Fruit fly (Drosophila melanogaster) whole organism, prepupa: ENCODE measurements around the gene TbCMF46.

Experiments used
- Blimp-1 ChIP-seq: fragments of 200-800 bp; sonication (Bioruptor generic); optimal IDR thresholded peaks from 3 replicates; lab custom pipeline; 2017; ENCODE audit warnings: missing biosample characterization, missing genetic modification characterization, mild to moderate bottlenecking, moderate library complexity, missing genetic modification reagents
- CG11902 ChIP-seq: fragments of 200-800 bp; sonication (Bioruptor generic); optimal IDR thresholded peaks from 3 replicates; lab custom pipeline; 2016; ENCODE audit warnings: missing biosample characterization, missing genetic modification characterization
- CG1621 ChIP-seq: fragments of 200-800 bp; sonication (Bioruptor generic); optimal IDR thresholded peaks from 3 replicates; lab custom pipeline; 2018; ENCODE audit warnings: missing biosample characterization, mild to moderate bottlenecking, missing genetic modification characterization
- CG8119 ChIP-seq: fragments of 200-800 bp; sonication (Bioruptor generic); IDR thresholded peaks from 3 replicates; pipeline ENCODE4 v1.3.6; 2022; ENCODE audit warnings: missing biosample characterization, missing genetic modification characterization
- CG8319 ChIP-seq: fragments of 200-800 bp; sonication (Bioruptor generic); optimal IDR thresholded peaks from 3 replicates; lab custom pipeline; 2016; ENCODE audit warnings: missing biosample characterization, missing genetic modification characterization
- Gug ChIP-seq: fragments of 200-800 bp; sonication (Bioruptor generic); IDR thresholded peaks from 2 replicates; pipeline ENCODE4 v1.3.6; 2022; ENCODE audit warnings: missing biosample characterization, missing genetic modification characterization
- Hr38 ChIP-seq: sonication (Bioruptor generic); optimal IDR thresholded peaks from 2 replicates; lab custom pipeline; 2016; ENCODE audit warnings: missing biosample characterization, missing genetic modification characterization
- Hr4 ChIP-seq: fragments of 200-800 bp; sonication (Bioruptor generic); optimal IDR thresholded peaks from 3 replicates; lab custom pipeline; 2016; ENCODE audit warnings: missing biosample characterization, missing genetic modification characterization
- Sox14 ChIP-seq: fragments of 200-800 bp; sonication (Bioruptor generic); optimal IDR thresholded peaks from 3 replicates; lab custom pipeline; 2016; ENCODE audit warnings: missing biosample characterization, missing genetic modification characterization
- achi ChIP-seq: fragments of 200-800 bp; sonication (Bioruptor generic); optimal IDR thresholded peaks from 3 replicates; lab custom pipeline; 2016; ENCODE audit warnings: missing biosample characterization, missing genetic modification characterization
- cyc ChIP-seq: fragments of 200-800 bp; sonication (Bioruptor generic); optimal IDR thresholded peaks from 3 replicates; lab custom pipeline; 2016; ENCODE audit warnings: missing biosample characterization, missing genetic modification characterization
- dac ChIP-seq: fragments of 200-800 bp; sonication (Bioruptor generic); optimal IDR thresholded peaks from 2 replicates; lab custom pipeline; 2017; ENCODE audit warnings: missing biosample characterization, mild to moderate bottlenecking, missing genetic modification characterization
- dsx ChIP-seq: fragments of 200-800 bp; optimal IDR thresholded peaks from 3 replicates; lab custom pipeline; 2019; ENCODE audit warnings: missing biosample characterization, mild to moderate bottlenecking, missing genetic modification characterization, moderate library complexity; ENCODE audit not compliant: poor library complexity, severe bottlenecking
- pdm3 ChIP-seq: fragments of 200-800 bp; sonication (Bioruptor generic); optimal IDR thresholded peaks from 3 replicates; lab custom pipeline; 2016; ENCODE audit warnings: missing biosample characterization, missing genetic modification characterization

dm6 chr2L:9908468-9908967 is 16.1 kb downstream of the TbCMF46 start, which contains the start of gene CG13124:
- TF ChIP-seq pdm3 (GFP tag; lab: Kevin White, UChicago) = peak; percentile 6
- peak; percentile 25; the same call in 1 of the 3 replicates for TF ChIP-seq CG8119 (GFP tag; lab: Robert Waterston, UW)
- TF ChIP-seq Blimp-1 (GFP tag; lab: Kevin White, UChicago) = no peak
- no peak for TF ChIP-seq dsx
- TF ChIP-seq CG11902 (GFP tag; lab: Kevin White, UChicago) = no peak
- peak; percentile 8 for TF ChIP-seq Sox14 (GFP tag; lab: Kevin White, UChicago)
- TF ChIP-seq cyc (GFP tag; lab: Kevin White, UChicago) = no peak
- peak; percentile 28 for TF ChIP-seq achi (GFP tag; lab: Kevin White, UChicago)
- no peak for TF ChIP-seq dac (GFP tag; lab: Kevin White, UChicago)
- peak; percentile 46 for TF ChIP-seq Hr4 (GFP tag; lab: Kevin White, UChicago)
- no peak for TF ChIP-seq Gug
- TF ChIP-seq CG8319 = no peak
- no peak for TF ChIP-seq CG1621 (tag; lab: Kevin White, UChicago)
- no peak for TF ChIP-seq Hr38 (GFP tag; lab: Kevin White, UChicago)
